Fruit fly (Drosophila melanogaster) S2 (cell line): ENCODE results near the gene CG32040.

ENCODE experiments used
- CG8478 ChIP-seq: fragments of >200 bp; optimal IDR thresholded peaks from 2 replicates; lab custom pipeline; 2018
- CTCF ChIP-seq, 2 experiments: fragments of >200 bp; optimal IDR thresholded peaks; 2 replicates each; lab custom pipeline; 2018

DNA sequence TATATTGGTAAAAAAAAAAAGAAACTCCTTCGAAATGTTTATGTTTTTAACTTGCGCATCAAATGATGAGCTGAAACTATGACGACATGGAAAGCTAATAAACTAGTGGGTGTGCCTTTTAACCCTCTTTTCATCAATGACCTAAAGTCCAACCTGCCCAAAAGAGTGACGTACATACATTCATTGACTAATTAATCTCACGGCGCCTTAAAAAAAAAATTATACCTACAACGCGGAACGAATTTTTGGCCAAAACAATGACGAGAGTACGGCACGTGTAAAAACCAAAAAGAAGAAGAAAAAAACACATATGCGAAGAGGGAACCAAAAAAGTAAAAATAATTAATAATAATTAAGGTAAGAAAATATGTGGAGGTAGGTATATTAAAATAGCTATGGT, 15.3 kb upstream of the CG32040 start, which contains the start of gene PGRP-LC:
- no peak for TF ChIP-seq CG8478 (lab: Kevin White, UChicago)
- no peak for TF ChIP-seq CTCF (optimal IDR thresholded peaks at IDR 0.05; lab: Kevin White, UChicago)
